Worm (Caenorhabditis elegans) whole organism, early embryonic: ENCODE results near the gene nhr-256.
"Not testable (repeated sequence)": the region's sequence is repeated elsewhere in the genome, so short reads cannot be mapped to it uniquely, and the experiment has no call there.

Source experiments
- B0310.2 ChIP-seq: sonication (generic microtip); optimal IDR thresholded peaks from 2 replicates; lab custom pipeline; 2016; ENCODE audit warnings: mild to moderate bottlenecking, missing genetic modification characterization, missing compliant biosample characterization
- F13C5.2 ChIP-seq: sonication (generic microtip); optimal IDR thresholded peaks from 2 replicates; lab custom pipeline; 2017; ENCODE audit warnings: mild to moderate bottlenecking, missing genetic modification characterization, inconsistent platforms, missing compliant biosample characterization
- aly-1 ChIP-seq: sonication (generic microtip); optimal IDR thresholded peaks from 2 replicates; lab custom pipeline; 2016; ENCODE audit warnings: missing genetic modification characterization, missing compliant biosample characterization
- ama-1 ChIP-seq: fragments of 150-350 bp; optimal IDR thresholded peaks from 2 replicates; lab custom pipeline; 2014
- ceh-13 ChIP-seq: fragments of 200-800 bp; sonication (Bioruptor generic); optimal IDR thresholded peaks from 2 replicates; lab custom pipeline; 2018; ENCODE audit warnings: mild to moderate bottlenecking, missing genetic modification characterization, missing compliant biosample characterization
- ceh-36 ChIP-seq: sonication (generic microtip); optimal IDR thresholded peaks from 2 replicates; lab custom pipeline; 2016; ENCODE audit warnings: missing genetic modification characterization, inconsistent platforms, missing compliant biosample characterization
- ets-7 ChIP-seq: sonication (generic microtip); optimal IDR thresholded peaks from 2 replicates; lab custom pipeline; 2016; ENCODE audit warnings: missing genotype, missing genetic modification characterization, missing compliant biosample characterization
- flt-1 ChIP-seq: fragments of 200-800 bp; sonication (Bioruptor generic); IDR thresholded peaks from 2 replicates; pipeline ENCODE4 v1.3.6; 2022; ENCODE audit warnings: missing genetic modification characterization, missing compliant biosample characterization
- hmbx-1 ChIP-seq: sonication (generic microtip); optimal IDR thresholded peaks from 2 replicates; lab custom pipeline; 2016; ENCODE audit warnings: mild to moderate bottlenecking, missing genetic modification characterization, missing compliant biosample characterization
- hmg-4 ChIP-seq: fragments of 200-800 bp; sonication (Bioruptor generic); optimal IDR thresholded peaks from 2 replicates; lab custom pipeline; 2018; ENCODE audit warnings: mild to moderate bottlenecking, missing genetic modification characterization, missing compliant biosample characterization
- hnd-1 ChIP-seq: sonication (generic microtip); optimal IDR thresholded peaks from 2 replicates; lab custom pipeline; 2016; ENCODE audit warnings: missing genetic modification characterization, missing compliant biosample characterization
- pes-1 ChIP-seq: fragments of 200-800 bp; sonication (Bioruptor generic); IDR thresholded peaks from 2 replicates; pipeline ENCODE4 v1.3.6; 2022; ENCODE audit warnings: missing genetic modification reagents, missing genetic modification characterization, missing compliant biosample characterization
- scrt-1 ChIP-seq: fragments of 200-800 bp; sonication (Bioruptor generic); IDR thresholded peaks from 2 replicates; pipeline ENCODE4 v1.3.6; 2022; ENCODE audit warnings: missing genetic modification characterization, missing compliant biosample characterization
- sea-1 ChIP-seq: fragments of 200-800 bp; sonication (Bioruptor generic); conservative IDR thresholded peaks from 2 replicates; pipeline ENCODE4 v1.3.6; 2022; ENCODE audit warnings: missing genetic modification characterization, missing compliant biosample characterization
- tbx-11 ChIP-seq: fragments of 200-800 bp; sonication (Bioruptor generic); IDR thresholded peaks from 2 replicates; pipeline ENCODE4 v1.3.6; 2022; ENCODE audit warnings: missing genetic modification characterization, missing compliant biosample characterization
- tbx-37 ChIP-seq: fragments of 200-800 bp; sonication (Bioruptor generic); conservative IDR thresholded peaks from 2 replicates; pipeline ENCODE4 v1.3.6; 2022; ENCODE audit warnings: missing genetic modification reagents, missing genetic modification characterization, missing compliant biosample characterization
- tra-4 ChIP-seq: sonication (generic microtip); optimal IDR thresholded peaks from 2 replicates; lab custom pipeline; 2017; ENCODE audit warnings: missing genetic modification characterization, missing compliant biosample characterization

The nhr-256 gene

ce11 chrV:1743205-1743870 lies at the start of gene nhr-256:
Gene nhr-256 (plus strand): TSS chrV:1743771.
- TF ChIP-seq hnd-1 (no peak), ceh-36 (tag; lab: Kevin White, UChicago) (peak; percentile 38)

- not testable (repeated sequence) for TF ChIP-seq aly-1 (tag; lab: Kevin White, UChicago); ets-7 (tag; lab: Kevin White, UChicago); ceh-13
These were observed 49.7 kb upstream of the nhr-256 start, which contains the start of gene Y46H3C.7 for ce11 chrV:1693876-1694275. Gene Y46H3C.7 (minus strand): TSS chrV:1694022.

- no peak for TF ChIP-seq ets-7 (tag; lab: Kevin White, UChicago)
- no peak for TF ChIP-seq hnd-1
- no peak for TF ChIP-seq B0310.2 (tag; lab: Kevin White, UChicago)
- no peak for TF ChIP-seq tbx-37 (GFP tag; lab: Robert Waterston, UW)
- no peak for TF ChIP-seq ceh-36 (tag; lab: Kevin White, UChicago)
- TF ChIP-seq hmg-4 (GFP tag; lab: Kevin White, UChicago) = no peak
- 0 out of 2 replicates have a peak, but pooled peaks have one; percentile 24 for TF ChIP-seq scrt-1 (GFP tag; lab: Robert Waterston, UW)
These were observed 45.2 kb upstream of the nhr-256 start for ce11 chrV:1698400-1698799.

- TF ChIP-seq aly-1 (tag; lab: Kevin White, UChicago) = no peak
- TF ChIP-seq hnd-1 = no peak
- TF ChIP-seq flt-1 (GFP tag; lab: Robert Waterston, UW) = no peak
- no peak for TF ChIP-seq hmbx-1 (tag; lab: Kevin White, UChicago)
- no peak for TF ChIP-seq ets-7 (tag; lab: Kevin White, UChicago)
- TF ChIP-seq ceh-13 = no peak
- TF ChIP-seq tbx-37 (GFP tag; lab: Robert Waterston, UW) = no peak
- TF ChIP-seq sea-1 (GFP tag; lab: Robert Waterston, UW) = no peak
- TF ChIP-seq hmg-4 (GFP tag; lab: Kevin White, UChicago) = no peak
- no peak for TF ChIP-seq tbx-11 (GFP tag; lab: Robert Waterston, UW)
- no peak for TF ChIP-seq tra-4 (tag; lab: Kevin White, UChicago)
- no peak for TF ChIP-seq ama-1
- no peak for TF ChIP-seq F13C5.2
- TF ChIP-seq B0310.2 (tag; lab: Kevin White, UChicago) = no peak
- no peak for TF ChIP-seq pes-1 (GFP tag; lab: Robert Waterston, UW)
- TF ChIP-seq ceh-36 (tag; lab: Kevin White, UChicago) = no peak
- TF ChIP-seq scrt-1 (GFP tag; lab: Robert Waterston, UW) = no peak
These were observed 44.3 kb upstream of the nhr-256 start for ce11 chrV:1699228-1699795.

- TF ChIP-seq aly-1 (tag; lab: Kevin White, UChicago) (no peak), ama-1 (no peak), tbx-37 (GFP tag; lab: Robert Waterston, UW) (no peak), ceh-13 (no peak), hmbx-1 (tag; lab: Kevin White, UChicago) (no peak), scrt-1 (GFP tag; lab: Robert Waterston, UW) (no peak), F13C5.2 (no peak)
These were observed 41.9 kb upstream of the nhr-256 start, which contains the start of gene srw-90 for ce11 chrV:1701584-1702101. Gene srw-90 (plus strand): TSS chrV:1702051.

ce11 chrV:1708441-1708840 lies 35.1 kb upstream of the nhr-256 start, which contains the start of gene srw-99:
Gene srw-99 (plus strand): TSS chrV:1708741.
- TF ChIP-seq ama-1 (no peak), hnd-1 (no peak), B0310.2 (tag; lab: Kevin White, UChicago) (no peak), sea-1 (GFP tag; lab: Robert Waterston, UW) (no peak), tra-4 (tag; lab: Kevin White, UChicago) (no peak), ceh-13 (no peak), ets-7 (tag; lab: Kevin White, UChicago) (no peak), hmbx-1 (tag; lab: Kevin White, UChicago) (no peak), pes-1 (GFP tag; lab: Robert Waterston, UW) (no peak), scrt-1 (GFP tag; lab: Robert Waterston, UW) (no peak), hmg-4 (GFP tag; lab: Kevin White, UChicago) (no peak), tbx-37 (GFP tag; lab: Robert Waterston, UW) (no peak), F13C5.2 (no peak)

ce11 chrV:1710909-1711308 lies 32.7 kb upstream of the nhr-256 start, which contains the start of gene srw-100:
Gene srw-100 (plus strand): TSS chrV:1711209.
- TF ChIP-seq ceh-36 (tag; lab: Kevin White, UChicago) = no peak

ce11 chrV:1713761-1714160 lies 29.8 kb upstream of the nhr-256 start:
- TF ChIP-seq scrt-1 (GFP tag; lab: Robert Waterston, UW) = peak; percentile 68
- peak; percentile 71; the same call in 1 of the 2 replicates for TF ChIP-seq tbx-11 (GFP tag; lab: Robert Waterston, UW)
- TF ChIP-seq sea-1 (GFP tag; lab: Robert Waterston, UW) = peak; percentile 88
